Fruit fly (Drosophila melanogaster) whole organism, embryonic: ENCODE results near the gene Gorab.
A peak's percentile ranks its signal among the peaks of the same experiment; 100 is the strongest.

Experiments
- Atf-2 ChIP-seq: fragments of 200-800 bp; sonication (Bioruptor generic); optimal IDR thresholded peaks from 2 replicates; lab custom pipeline; 2016; ENCODE audit warnings: missing biosample characterization, missing genetic modification characterization
- Bteb2 ChIP-seq: fragments of 200-800 bp; sonication (Bioruptor generic); optimal IDR thresholded peaks from 2 replicates; lab custom pipeline; 2016; ENCODE audit warnings: missing biosample characterization, missing genetic modification characterization
- C15 ChIP-seq: fragments of 200-800 bp; sonication (Bioruptor generic); IDR thresholded peaks from 3 replicates; pipeline ENCODE4 v1.3.6; 2022; ENCODE audit warnings: missing biosample characterization, missing genetic modification characterization
- CG10267 ChIP-seq: fragments of 200-800 bp; sonication (Bioruptor generic); optimal IDR thresholded peaks from 2 replicates; lab custom pipeline; 2018; ENCODE audit warnings: missing biosample characterization, mild to moderate bottlenecking, missing genetic modification characterization, moderate library complexity
- CG10366 ChIP-seq: fragments of 200-800 bp; sonication (Bioruptor generic); IDR thresholded peaks from 2 replicates; pipeline ENCODE4 v1.3.6; 2022; ENCODE audit warnings: missing biosample characterization, missing genetic modification characterization
- CG10462 ChIP-seq: fragments of 200-800 bp; sonication (Bioruptor generic); optimal IDR thresholded peaks from 2 replicates; lab custom pipeline; 2016; ENCODE audit warnings: missing biosample characterization, missing genetic modification characterization
- CG10565 ChIP-seq: fragments of 200-800 bp; sonication (Bioruptor generic); optimal IDR thresholded peaks from 3 replicates; lab custom pipeline; 2016; ENCODE audit warnings: missing biosample characterization, mild to moderate bottlenecking, missing genetic modification characterization
- CG12744 ChIP-seq: fragments of 200-800 bp; sonication (Bioruptor generic); optimal IDR thresholded peaks from 2 replicates; lab custom pipeline; 2016; ENCODE audit warnings: missing biosample characterization, missing genetic modification characterization
- CG14860 ChIP-seq: fragments of 200-800 bp; sonication (Bioruptor generic); IDR thresholded peaks from 3 replicates; pipeline ENCODE4 v1.3.6; 2022; ENCODE audit warnings: missing biosample characterization, missing genetic modification characterization; ENCODE audit not compliant: partially characterized antibody
- CG18599 ChIP-seq: fragments of 200-800 bp; sonication (Bioruptor generic); optimal IDR thresholded peaks from 3 replicates; lab custom pipeline; 2017; ENCODE audit warnings: missing biosample characterization, missing genetic modification characterization, mild to moderate bottlenecking, moderate library complexity, missing genetic modification reagents
- CG2199 ChIP-seq: fragments of 200-800 bp; sonication (Bioruptor generic); IDR thresholded peaks from 3 replicates; pipeline ENCODE4 v1.3.6; 2022; ENCODE audit warnings: missing biosample characterization, missing genetic modification characterization
- CG2678 ChIP-seq: fragments of 200-800 bp; sonication (Bioruptor generic); optimal IDR thresholded peaks from 3 replicates; lab custom pipeline; 2019; ENCODE audit warnings: missing biosample characterization, mild to moderate bottlenecking, missing genetic modification characterization, moderate library complexity
- CG31224 ChIP-seq: fragments of 200-800 bp; sonication (Bioruptor generic); IDR thresholded peaks from 2 replicates; pipeline ENCODE4 v1.3.6; 2022; ENCODE audit warnings: missing biosample characterization, missing genetic modification characterization
- CG3407 ChIP-seq: fragments of 200-800 bp; sonication (Bioruptor generic); optimal IDR thresholded peaks from 2 replicates; lab custom pipeline; 2018; ENCODE audit warnings: missing biosample characterization, mild to moderate bottlenecking, missing genetic modification characterization
- CG4707 ChIP-seq: fragments of 200-800 bp; sonication (Bioruptor generic); optimal IDR thresholded peaks from 2 replicates; lab custom pipeline; 2018; ENCODE audit warnings: missing biosample characterization, mild to moderate bottlenecking, missing genetic modification characterization, moderate library complexity
- CG4730 ChIP-seq: fragments of 200-800 bp; sonication (Bioruptor generic); IDR thresholded peaks from 2 replicates; pipeline ENCODE4 v1.3.6; 2022; ENCODE audit warnings: missing biosample characterization, missing genetic modification characterization
- CG5180 ChIP-seq: fragments of 200-800 bp; sonication (Bioruptor generic); optimal IDR thresholded peaks from 3 replicates; lab custom pipeline; 2017; ENCODE audit warnings: missing biosample characterization, missing genetic modification characterization, mild to moderate bottlenecking, moderate library complexity, missing genetic modification reagents
- CG6254 ChIP-seq: fragments of 200-800 bp; sonication (Bioruptor generic); optimal IDR thresholded peaks from 3 replicates; lab custom pipeline; 2017; ENCODE audit warnings: mild to moderate bottlenecking, missing biosample characterization, missing genetic modification reagents, missing genetic modification characterization
- CG6654 ChIP-seq: fragments of 200-800 bp; sonication (Bioruptor generic); optimal IDR thresholded peaks from 2 replicates; lab custom pipeline; 2017; ENCODE audit warnings: missing biosample characterization, mild to moderate bottlenecking, missing genetic modification characterization
- CG6791 ChIP-seq: fragments of 200-800 bp; sonication (Bioruptor generic); IDR thresholded peaks from 3 replicates; pipeline ENCODE4 v1.3.6; 2022; ENCODE audit warnings: missing biosample characterization, missing genetic modification characterization; ENCODE audit not compliant: partially characterized antibody
- CG8478 ChIP-seq: fragments of >200 bp; optimal IDR thresholded peaks from 2 replicates; lab custom pipeline; 2018
- CG9437 ChIP-seq: fragments of 200-800 bp; sonication (Bioruptor generic); optimal IDR thresholded peaks from 2 replicates; lab custom pipeline; 2018; ENCODE audit warnings: missing biosample characterization, mild to moderate bottlenecking, missing genetic modification characterization
- CkIIα-i1 ChIP-seq: fragments of 200-800 bp; sonication (Bioruptor generic); IDR thresholded peaks from 2 replicates; pipeline ENCODE4 v1.3.6; 2022; ENCODE audit warnings: missing biosample characterization, missing genetic modification characterization
- CoRest ChIP-seq: fragments of 200-800 bp; sonication (Bioruptor generic); optimal IDR thresholded peaks from 3 replicates; lab custom pipeline; 2018; ENCODE audit warnings: missing biosample characterization, mild to moderate bottlenecking, missing genetic modification characterization, moderate library complexity
- D ChIP-seq, 2 experiments: fragments of 200-800 bp in 1 of 2; fragments of >200 bp in 1 of 2; sonication (Bioruptor generic) in 1 of 2; optimal IDR thresholded peaks; 2 replicates in 1 of 2; 3 replicates in 1 of 2; lab custom pipeline; 2017; ENCODE audit warnings: mild to moderate bottlenecking in 1 of 2, missing biosample characterization in 1 of 2, missing genetic modification characterization in 1 of 2, missing genetic modification reagents in 1 of 2
- Dip3 ChIP-seq: fragments of 200-800 bp; sonication (Bioruptor generic); optimal IDR thresholded peaks from 3 replicates; lab custom pipeline; 2016; ENCODE audit warnings: missing biosample characterization, missing genetic modification characterization
- E2f1 ChIP-seq: fragments of 200-800 bp; sonication (Bioruptor generic); IDR thresholded peaks from 2 replicates; pipeline ENCODE4 v1.3.6; 2022; ENCODE audit warnings: missing biosample characterization, missing genetic modification characterization
- Ets65A ChIP-seq: fragments of 200-800 bp; sonication (Bioruptor generic); peaks from one replicate; lab custom pipeline; 2016; ENCODE audit warnings: missing biosample characterization, missing genetic modification characterization
- GATAe ChIP-seq: fragments of 200-800 bp; sonication (Bioruptor generic); conservative IDR thresholded peaks from 2 replicates; pipeline ENCODE4 v1.3.6; 2022; ENCODE audit warnings: missing biosample characterization, missing genetic modification characterization
- H15 ChIP-seq: fragments of 200-800 bp; sonication (Bioruptor generic); IDR thresholded peaks from 3 replicates; pipeline ENCODE4 v1.3.6; 2022; ENCODE audit warnings: missing biosample characterization, missing genetic modification characterization
- HmgZ ChIP-seq: fragments of 200-800 bp; sonication (Bioruptor generic); optimal IDR thresholded peaks from 2 replicates; lab custom pipeline; 2018; ENCODE audit warnings: missing biosample characterization, mild to moderate bottlenecking, missing genetic modification characterization
- Hmr ChIP-seq: fragments of 200-800 bp; sonication (Bioruptor generic); optimal IDR thresholded peaks from 3 replicates; lab custom pipeline; 2017; ENCODE audit warnings: mild to moderate bottlenecking, missing biosample characterization, missing genetic modification reagents, missing genetic modification characterization
- Kr ChIP-seq: fragments of 200-800 bp; sonication (Bioruptor generic); optimal IDR thresholded peaks from 2 replicates; lab custom pipeline; 2017; ENCODE audit warnings: missing biosample characterization, mild to moderate bottlenecking, missing genetic modification characterization
- Nf-YA ChIP-seq: fragments of 200-800 bp; sonication (Bioruptor generic); IDR thresholded peaks from 2 replicates; pipeline ENCODE4 v1.3.6; 2022; ENCODE audit warnings: missing biosample characterization, missing genetic modification characterization
- Rfx ChIP-seq: fragments of 200-800 bp; sonication (Bioruptor generic); IDR thresholded peaks from 2 replicates; pipeline ENCODE4 v1.3.6; 2022; ENCODE audit warnings: missing biosample characterization, missing genetic modification characterization
- Sox100B ChIP-seq: fragments of 200-800 bp; sonication (Bioruptor generic); optimal IDR thresholded peaks from 3 replicates; lab custom pipeline; 2018; ENCODE audit warnings: missing biosample characterization, mild to moderate bottlenecking, missing genetic modification characterization
- Spps ChIP-seq: fragments of 200-800 bp; sonication (Bioruptor generic); optimal IDR thresholded peaks from 2 replicates; lab custom pipeline; 2018; ENCODE audit warnings: missing biosample characterization, mild to moderate bottlenecking, missing genetic modification characterization
- Sry-β ChIP-seq: fragments of 200-800 bp; sonication (Bioruptor generic); optimal IDR thresholded peaks from 2 replicates; lab custom pipeline; 2018; ENCODE audit warnings: missing biosample characterization, mild to moderate bottlenecking, missing genetic modification characterization, moderate library complexity
- al ChIP-seq: fragments of 200-800 bp; sonication (Bioruptor generic); IDR thresholded peaks from 2 replicates; pipeline ENCODE4 v1.3.6; 2022; ENCODE audit warnings: missing biosample characterization, missing genetic modification characterization
- chn ChIP-seq: fragments of 200-800 bp; sonication (Bioruptor generic); optimal IDR thresholded peaks from 2 replicates; lab custom pipeline; 2016; ENCODE audit warnings: missing biosample characterization, missing genetic modification characterization
- fd3F ChIP-seq: fragments of 200-800 bp; sonication (Bioruptor generic); optimal IDR thresholded peaks from 2 replicates; lab custom pipeline; 2018; ENCODE audit warnings: missing biosample characterization, mild to moderate bottlenecking, missing genetic modification characterization, moderate library complexity
- fru ChIP-seq: fragments of >200 bp; optimal IDR thresholded peaks from 2 replicates; lab custom pipeline; 2017
- fu2 ChIP-seq: fragments of 200-800 bp; sonication (Bioruptor generic); optimal IDR thresholded peaks from 2 replicates; lab custom pipeline; 2016; ENCODE audit warnings: missing biosample characterization, missing genetic modification characterization
- gsb ChIP-seq: fragments of 200-800 bp; sonication (Bioruptor generic); IDR thresholded peaks from 2 replicates; pipeline ENCODE4 v1.3.6; 2022; ENCODE audit warnings: missing biosample characterization, missing genetic modification characterization
- mam ChIP-seq: fragments of 200-800 bp; sonication (Bioruptor generic); optimal IDR thresholded peaks from 3 replicates; lab custom pipeline; 2016; ENCODE audit warnings: missing biosample characterization, missing genetic modification characterization
- rib ChIP-seq: fragments of 200-800 bp; sonication (Bioruptor generic); IDR thresholded peaks from 2 replicates; pipeline ENCODE4 v1.3.6; 2022; ENCODE audit warnings: missing biosample characterization, missing genetic modification characterization
- row ChIP-seq: fragments of 200-800 bp; sonication (Bioruptor generic); IDR thresholded peaks from 3 replicates; pipeline ENCODE4 v1.3.6; 2022; ENCODE audit warnings: missing biosample characterization, missing genetic modification characterization
- seq ChIP-seq: fragments of 200-800 bp; sonication (Bioruptor generic); IDR thresholded peaks from 2 replicates; pipeline ENCODE4 v1.3.6; 2022; ENCODE audit warnings: missing biosample characterization, missing genetic modification characterization
- tio ChIP-seq: fragments of 200-800 bp; sonication (Bioruptor generic); optimal IDR thresholded peaks from 2 replicates; lab custom pipeline; 2017; ENCODE audit warnings: missing biosample characterization, missing genetic modification characterization, inconsistent platforms
- wek ChIP-seq: fragments of 200-800 bp; sonication (Bioruptor generic); optimal IDR thresholded peaks from 3 replicates; lab custom pipeline; 2018; ENCODE audit warnings: missing biosample characterization, mild to moderate bottlenecking, missing genetic modification characterization, moderate library complexity
- z ChIP-seq: fragments of 200-800 bp; sonication (Bioruptor generic); IDR thresholded peaks from 3 replicates; pipeline ENCODE4 v1.3.6; 2022; ENCODE audit warnings: missing biosample characterization, missing genetic modification characterization

The Gorab gene

DNA sequence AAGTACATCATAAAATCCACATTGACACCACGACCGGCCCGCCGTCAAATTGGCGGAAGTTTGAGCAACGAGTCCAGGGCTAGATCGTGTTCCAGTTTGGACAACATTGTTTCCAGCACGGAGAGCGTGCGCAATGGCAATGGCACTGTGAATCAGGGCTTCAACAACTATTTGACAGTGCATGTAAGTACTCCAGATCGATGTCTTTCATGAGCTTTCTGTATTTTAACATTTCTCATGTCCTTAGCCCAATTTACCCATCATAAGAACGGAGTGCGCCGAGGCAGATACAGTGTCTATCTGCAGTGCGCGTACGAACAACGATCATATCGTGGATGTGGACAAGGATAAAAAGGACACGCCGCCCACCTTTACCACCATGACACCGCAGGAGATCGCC lies 45.3 kb upstream of the Gorab start:
- TF ChIP-seq CG2199 (GFP tag; lab: Robert Waterston, UW) (no peak), fu2 (no peak), Ets65A (GFP tag; lab: Kevin White, UChicago) (peak; percentile 60), CG18599 (GFP tag; lab: Kevin White, UChicago) (no peak), CG8478 (lab: Kevin White, UChicago) (peak; percentile 73), gsb (no peak)

DNA sequence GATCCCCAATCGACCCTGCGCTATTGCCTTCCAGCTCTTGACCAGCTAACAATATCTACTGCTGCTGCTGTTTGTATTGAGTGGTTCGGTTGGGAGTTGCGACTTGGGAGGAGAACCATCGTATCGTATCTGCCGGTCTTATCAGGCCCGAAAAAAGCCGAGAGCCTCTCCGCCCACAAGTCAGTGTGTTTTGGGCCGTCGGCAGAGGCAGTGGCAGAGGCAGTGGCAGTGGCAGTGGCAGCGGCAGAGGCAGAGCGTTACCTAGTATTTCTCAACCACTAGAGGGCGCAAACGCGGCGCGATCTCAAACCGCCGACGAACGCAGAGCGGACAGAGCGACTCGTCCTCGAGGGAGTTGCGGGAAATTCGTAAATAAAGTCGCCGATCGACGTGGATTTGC lies 41.5 kb upstream of the Gorab start, which contains the start of gene SecCl:
TSS of gene SecCl (plus strand) at position 18 of the 400 bp plus-strand sequence.
- TF ChIP-seq Spps (tag; lab: Kevin White, UChicago) (no peak), Bteb2 (GFP tag; lab: Kevin White, UChicago) (no peak), mam (no peak), Sry-β (GFP tag; lab: Kevin White, UChicago) (no peak), CG6791 (peak; percentile 98), CG10462 (GFP tag; lab: Kevin White, UChicago) (no peak), CG12744 (GFP tag; lab: Kevin White, UChicago) (no peak), CG10267 (tag; lab: Kevin White, UChicago) (no peak), fru (lab: Kevin White, UChicago) (no peak), Nf-YA (GFP tag; lab: Robert Waterston, UW) (no peak), seq (no peak), CG5180 (peak; percentile 87), CG14860 (GFP tag; lab: Robert Waterston, UW) (no peak), D (optimal IDR thresholded peaks at IDR 0.05; lab: Kevin White, UChicago) (no peak), D (GFP tag; optimal IDR thresholded peaks at IDR 0.05; lab: Kevin White, UChicago) (no peak), HmgZ (tag; lab: Kevin White, UChicago) (peak; percentile 60), Rfx (0 out of 2 replicates have a peak, but pooled peaks have one; percentile 14), CkIIα-i1 (GFP tag; lab: Robert Waterston, UW) (no peak), CG31224 (GFP tag; lab: Robert Waterston, UW) (no peak), CG2678 (tag; lab: Kevin White, UChicago) (no peak), CG6654 (GFP tag; lab: Kevin White, UChicago) (no peak), CG4707 (no peak), chn (GFP tag; lab: Kevin White, UChicago) (no peak), E2f1 (GFP tag; lab: Robert Waterston, UW) (no peak), CG10565 (GFP tag; lab: Kevin White, UChicago) (no peak), wek (GFP tag; lab: Kevin White, UChicago) (no peak), GATAe (GFP tag; lab: Robert Waterston, UW) (peak; percentile 53), z (peak; percentile 63; the same call in 1 of the 3 replicates), rib (GFP tag; lab: Robert Waterston, UW) (no peak), CG3407 (GFP tag; lab: Kevin White, UChicago) (no peak), Atf-2 (GFP tag; lab: Kevin White, UChicago) (no peak), CG6254 (no peak), CG9437 (no peak), Hmr (GFP tag; lab: Kevin White, UChicago) (no peak), Kr (GFP tag; lab: Kevin White, UChicago) (no peak), tio (no peak), CoRest (tag; lab: Kevin White, UChicago) (no peak), fd3F (GFP tag; lab: Kevin White, UChicago) (no peak), CG10366 (GFP tag; lab: Robert Waterston, UW) (no peak), row (GFP tag; lab: Robert Waterston, UW) (no peak), al (no peak), Dip3 (GFP tag; lab: Kevin White, UChicago) (no peak), H15 (no peak), C15 (0 out of 3 replicates have a peak, but pooled peaks have one; percentile 4), CG4730 (no peak), Sox100B (GFP tag; lab: Kevin White, UChicago) (no peak)
